Fruit fly (Drosophila melanogaster): ENCODE results near the gene Hsc70-4.
A peak's percentile ranks its signal among the peaks of the same experiment; 100 is the strongest.

Hsc70-4 gene

DNA sequence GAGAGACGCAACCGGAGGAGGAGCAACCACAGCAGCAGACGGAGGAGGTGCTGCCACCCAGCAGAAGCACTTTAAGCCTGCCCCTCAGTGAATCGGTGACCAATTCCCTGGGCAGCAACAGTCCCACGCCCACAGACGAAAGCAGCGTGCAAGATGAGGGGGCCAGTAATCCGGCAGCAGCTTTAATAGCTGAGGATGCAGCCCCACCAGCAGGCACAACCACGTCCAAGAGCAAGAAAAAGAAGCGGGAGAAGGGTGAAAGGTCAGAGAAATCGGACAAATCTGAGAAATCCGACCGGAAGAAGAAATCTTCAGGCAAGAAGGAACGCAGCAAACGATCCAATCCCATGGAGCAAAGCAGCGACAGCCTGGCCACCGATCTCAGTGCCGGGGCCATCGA lies 46.3 kb downstream of the Hsc70-4 start:
- TF ChIP-seq foxo (GFP tag; optimal IDR thresholded peaks at IDR 0.05) (no peak), Abd-B (GFP tag; optimal IDR thresholded peaks at IDR 0.05) (no peak), h (GFP tag; optimal IDR thresholded peaks at IDR 0.05) (no peak), sv (GFP tag; optimal IDR thresholded peaks at IDR 0.05) (no peak), CrebA (GFP tag; optimal IDR thresholded peaks at IDR 0.05; ENCODE audit: borderline replicate concordance) (no peak), pan (optimal IDR thresholded peaks at IDR 0.05) (no peak), HLH106 (tag; optimal IDR thresholded peaks at IDR 0.05) (no peak), GATAd (GFP tag; optimal IDR thresholded peaks at IDR 0.05) (no peak), ey (GFP tag; optimal IDR thresholded peaks at IDR 0.05) (no peak), Hr83 (GFP tag; optimal IDR thresholded peaks at IDR 0.05; ENCODE audit: poor library complexity, severe bottlenecking) (no peak), dsf (GFP tag; optimal IDR thresholded peaks at IDR 0.05; ENCODE audit: borderline replicate concordance) (no peak)

DNA sequence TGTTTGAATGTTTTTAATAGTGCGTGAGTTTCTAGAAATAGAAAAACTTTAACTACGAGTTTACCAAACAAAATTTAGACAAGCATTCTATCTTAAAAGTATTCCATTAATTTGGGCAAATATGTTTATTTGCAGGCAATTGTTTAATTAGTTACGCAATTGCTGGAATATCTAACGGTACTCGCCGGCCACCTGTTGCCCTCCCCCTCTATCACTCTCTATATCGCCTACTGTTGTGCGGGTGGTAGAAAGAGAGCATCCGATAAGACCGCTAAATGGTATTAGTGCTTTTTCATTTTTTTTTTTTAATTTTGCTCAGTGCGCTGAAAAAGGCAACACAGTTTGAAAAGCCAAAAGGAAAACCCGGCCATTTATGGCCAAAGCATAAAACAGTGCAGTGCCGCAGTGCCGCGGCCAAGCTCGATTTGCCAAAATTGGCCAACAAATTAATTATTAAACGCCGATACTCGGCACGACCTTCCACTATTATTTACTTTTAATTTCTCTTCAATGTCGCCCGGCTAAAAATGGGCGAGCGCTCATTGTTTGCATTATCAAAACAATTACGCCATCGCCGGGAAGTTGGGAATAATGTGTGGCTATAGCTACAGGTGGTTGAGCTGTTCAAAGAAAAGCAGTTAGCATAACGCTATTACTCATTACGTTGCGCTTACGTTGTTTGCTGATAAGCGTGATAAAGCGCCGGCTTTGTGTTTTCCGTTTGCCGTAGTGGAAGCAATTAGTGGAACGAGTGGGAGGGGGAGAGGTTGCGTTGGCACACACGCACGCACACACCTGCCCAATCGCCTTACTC lies 47.5 kb downstream of the Hsc70-4 start:
- no peak for TF ChIP-seq sage (GFP tag; optimal IDR thresholded peaks at IDR 0.05)
- no peak for TF ChIP-seq OdsH (GFP tag; optimal IDR thresholded peaks at IDR 0.05)
- no peak for TF ChIP-seq brk (GFP tag; optimal IDR thresholded peaks at IDR 0.05)
- no peak for TF ChIP-seq CG32264 (GFP tag; optimal IDR thresholded peaks at IDR 0.05)
- no peak for TF ChIP-seq dl (GFP tag; optimal IDR thresholded peaks at IDR 0.05; ENCODE audit: insufficient read depth in 1 of 2, partially characterized antibody in 2 of 2)

dm6 chr3R:15290642-15291118 lies 48.2 kb downstream of the Hsc70-4 start, which contains the start of gene CG45218:
CG45218 (minus strand) TSS chr3R:15290799.
- TF ChIP-seq br (GFP tag; optimal IDR thresholded peaks at IDR 0.05) (peak; percentile 46), h (GFP tag; optimal IDR thresholded peaks at IDR 0.05) (peak; percentile 68), dmrt93B (GFP tag; optimal IDR thresholded peaks at IDR 0.05) (no peak), N (GFP tag; optimal IDR thresholded peaks at IDR 0.05) (peak; percentile 45), tai (GFP tag; optimal IDR thresholded peaks at IDR 0.05) (no peak), Dif (GFP tag; optimal IDR thresholded peaks at IDR 0.05; ENCODE audit: partially characterized antibody) (peak; percentile 68), CG9705 (GFP tag; optimal IDR thresholded peaks at IDR 0.05) (no peak), woc (GFP tag; optimal IDR thresholded peaks at IDR 0.05) (no peak), brk (GFP tag; optimal IDR thresholded peaks at IDR 0.05) (no peak), ey (GFP tag; optimal IDR thresholded peaks at IDR 0.05) (no peak), Jra (GFP tag; optimal IDR thresholded peaks at IDR 0.05) (peak; percentile 55), Vsx2 (GFP tag; optimal IDR thresholded peaks at IDR 0.05; ENCODE audit: partially characterized antibody) (peak; percentile 21), dsf (GFP tag; optimal IDR thresholded peaks at IDR 0.05; ENCODE audit: borderline replicate concordance) (no peak), Rel (GFP tag; optimal IDR thresholded peaks at IDR 0.05) (no peak), Rel (tag; optimal IDR thresholded peaks at IDR 0.05) (no peak), Abd-B (GFP tag; optimal IDR thresholded peaks at IDR 0.05) (no peak), sv (GFP tag; optimal IDR thresholded peaks at IDR 0.05) (no peak), Dfd (GFP tag; optimal IDR thresholded peaks at IDR 0.05) (no peak), sage (GFP tag; optimal IDR thresholded peaks at IDR 0.05) (no peak), Myc (optimal IDR thresholded peaks at IDR 0.05) (no peak), fru (GFP tag; optimal IDR thresholded peaks at IDR 0.05) (no peak), GATAd (GFP tag; optimal IDR thresholded peaks at IDR 0.05) (no peak), OdsH (GFP tag; optimal IDR thresholded peaks at IDR 0.05) (peak; percentile 19), dl (GFP tag; optimal IDR thresholded peaks at IDR 0.05; ENCODE audit: insufficient read depth in 1 of 2, partially characterized antibody in 2 of 2) (peak in 1 of 2 experiments; percentile 7), Hr78 (GFP tag; optimal IDR thresholded peaks at IDR 0.05) (no peak), foxo (GFP tag; optimal IDR thresholded peaks at IDR 0.05) (peak in 1 of 2 experiments; percentile 23), CrebA (GFP tag; optimal IDR thresholded peaks at IDR 0.05; ENCODE audit: borderline replicate concordance) (no peak), Hr83 (GFP tag; optimal IDR thresholded peaks at IDR 0.05; ENCODE audit: poor library complexity, severe bottlenecking) (peak; percentile 78), jim (GFP tag; optimal IDR thresholded peaks at IDR 0.05) (no peak), HLH106 (tag; optimal IDR thresholded peaks at IDR 0.05) (no peak), Mio (GFP tag; optimal IDR thresholded peaks at IDR 0.05) (no peak), Sp1 (GFP tag; optimal IDR thresholded peaks at IDR 0.05) (no peak)
